Fruit fly (Drosophila melanogaster) whole organism, prepupa: ENCODE results near the gene CG9674.

Source experiments
- CG11294 ChIP-seq: fragments of 200-800 bp; sonication (Bioruptor generic); IDR thresholded peaks from 2 replicates; pipeline ENCODE4 v1.3.6; 2022; ENCODE audit warnings: missing biosample characterization, missing genetic modification characterization
- CG1621 ChIP-seq: fragments of 200-800 bp; sonication (Bioruptor generic); optimal IDR thresholded peaks from 3 replicates; lab custom pipeline; 2018; ENCODE audit warnings: missing biosample characterization, mild to moderate bottlenecking, missing genetic modification characterization
- CG8319 ChIP-seq: fragments of 200-800 bp; sonication (Bioruptor generic); optimal IDR thresholded peaks from 3 replicates; lab custom pipeline; 2016; ENCODE audit warnings: missing biosample characterization, missing genetic modification characterization
- Gug ChIP-seq: fragments of 200-800 bp; sonication (Bioruptor generic); IDR thresholded peaks from 2 replicates; pipeline ENCODE4 v1.3.6; 2022; ENCODE audit warnings: missing biosample characterization, missing genetic modification characterization
- Hr39 ChIP-seq: fragments of 200-800 bp; sonication (Bioruptor generic); optimal IDR thresholded peaks from 2 replicates; lab custom pipeline; 2016; ENCODE audit warnings: missing biosample characterization, missing genetic modification characterization
- Sox102F ChIP-seq: fragments of 200-800 bp; sonication (Bioruptor generic); optimal IDR thresholded peaks from 2 replicates; lab custom pipeline; 2016; ENCODE audit warnings: missing biosample characterization, mild to moderate bottlenecking, missing genetic modification characterization
- fd85E ChIP-seq: fragments of 200-800 bp; sonication (Bioruptor generic); optimal IDR thresholded peaks from 3 replicates; lab custom pipeline; 2016; ENCODE audit warnings: missing biosample characterization, missing genetic modification characterization
- pdm3 ChIP-seq: fragments of 200-800 bp; sonication (Bioruptor generic); optimal IDR thresholded peaks from 3 replicates; lab custom pipeline; 2016; ENCODE audit warnings: missing biosample characterization, missing genetic modification characterization

dm6 chr3L:16855287-16855686 lies 47.8 kb upstream of the CG9674 start:
- TF ChIP-seq CG11294 (GFP tag; lab: Robert Waterston, UW) (no peak), CG1621 (tag; lab: Kevin White, UChicago) (no peak), Sox102F (GFP tag; lab: Kevin White, UChicago) (no peak), CG8319 (GFP tag; lab: Kevin White, UChicago) (no peak), pdm3 (GFP tag; lab: Kevin White, UChicago) (no peak), Hr39 (GFP tag; lab: Kevin White, UChicago) (no peak), Gug (GFP tag; lab: Robert Waterston, UW) (no peak), fd85E (GFP tag; lab: Kevin White, UChicago) (no peak)
